Worm (Caenorhabditis elegans): ENCODE data around the gene F16G10.2.

ce11 chrII:2368956-2369355 lies 6.1 kb upstream of the F16G10.2 start, which contains the start of gene hpo-25:
- no peak for TF ChIP-seq sea-2 (GFP tag; IDR thresholded peaks at IDR 0.05)
- no peak for TF ChIP-seq lsy-27 (tag; optimal IDR thresholded peaks at IDR 0.05; ENCODE audit: borderline replicate concordance, insufficient read depth)
- TF ChIP-seq aptf-2 (GFP tag; conservative IDR thresholded peaks at IDR 0.05) = no peak
- no peak for TF ChIP-seq nfya-2 (GFP tag; IDR thresholded peaks at IDR 0.05)
- TF ChIP-seq rpc-1 (optimal IDR thresholded peaks at IDR 0.05) = no peak
- TF ChIP-seq rpc-1 (tag; optimal IDR thresholded peaks at IDR 0.05) = no peak
- TF ChIP-seq aptf-3 (GFP tag; IDR thresholded peaks at IDR 0.05) = no peak
- TF ChIP-seq dpl-1 (GFP tag; optimal IDR thresholded peaks at IDR 0.05) = no peak
- no peak for TF ChIP-seq cebp-2 (GFP tag; IDR thresholded peaks at IDR 0.05)
- TF ChIP-seq athp-1 (tag; optimal IDR thresholded peaks at IDR 0.05) = no peak
- no peak for TF ChIP-seq efl-1 (GFP tag; optimal IDR thresholded peaks at IDR 0.05)
- TF ChIP-seq bed-2 (GFP tag; IDR thresholded peaks at IDR 0.05) = no peak
- no peak for TF ChIP-seq nfya-1 (tag; optimal IDR thresholded peaks at IDR 0.05; ENCODE audit: borderline replicate concordance, insufficient read depth)
- no peak for TF ChIP-seq egrh-3 (GFP tag; IDR thresholded peaks at IDR 0.05)
- no peak for TF ChIP-seq lsl-1 (GFP tag; optimal IDR thresholded peaks at IDR 0.05)

All from whole organism, young adult.